Fruit fly (Drosophila melanogaster) whole organism, prepupa: ENCODE measurements around the gene CG17104.

Source experiments
- Blimp-1 ChIP-seq: fragments of 200-800 bp; sonication (Bioruptor generic); optimal IDR thresholded peaks from 3 replicates; lab custom pipeline; 2017; ENCODE audit warnings: missing biosample characterization, missing genetic modification characterization, mild to moderate bottlenecking, moderate library complexity, missing genetic modification reagents
- CG16779 ChIP-seq: fragments of 200-800 bp; sonication (Bioruptor generic); optimal IDR thresholded peaks from 3 replicates; lab custom pipeline; 2017; ENCODE audit warnings: missing biosample characterization, mild to moderate bottlenecking, missing genetic modification characterization
- CG3032 ChIP-seq: fragments of 200-800 bp; optimal IDR thresholded peaks from 2 replicates; lab custom pipeline; 2019; ENCODE audit warnings: missing biosample characterization, mild to moderate bottlenecking, missing genetic modification characterization, moderate library complexity
- CG4318 ChIP-seq: fragments of 200-800 bp; sonication (Bioruptor generic); optimal IDR thresholded peaks from 3 replicates; lab custom pipeline; 2017; ENCODE audit warnings: missing biosample characterization, mild to moderate bottlenecking, missing genetic modification characterization
- Ets96B ChIP-seq: fragments of 200-800 bp; optimal IDR thresholded peaks from 2 replicates; lab custom pipeline; 2019; ENCODE audit warnings: missing biosample characterization, mild to moderate bottlenecking, missing genetic modification characterization, moderate library complexity
- Hr38 ChIP-seq: sonication (Bioruptor generic); optimal IDR thresholded peaks from 2 replicates; lab custom pipeline; 2016; ENCODE audit warnings: missing biosample characterization, missing genetic modification characterization
- spab ChIP-seq: fragments of 200-800 bp; sonication (Bioruptor generic); optimal IDR thresholded peaks from 2 replicates; lab custom pipeline; 2017; ENCODE audit warnings: missing biosample characterization, mild to moderate bottlenecking, missing genetic modification characterization, missing genetic modification reagents
- vri ChIP-seq: fragments of 200-800 bp; sonication (Bioruptor generic); optimal IDR thresholded peaks from 3 replicates; lab custom pipeline; 2016; ENCODE audit warnings: missing biosample characterization, mild to moderate bottlenecking, missing genetic modification characterization

DNA sequence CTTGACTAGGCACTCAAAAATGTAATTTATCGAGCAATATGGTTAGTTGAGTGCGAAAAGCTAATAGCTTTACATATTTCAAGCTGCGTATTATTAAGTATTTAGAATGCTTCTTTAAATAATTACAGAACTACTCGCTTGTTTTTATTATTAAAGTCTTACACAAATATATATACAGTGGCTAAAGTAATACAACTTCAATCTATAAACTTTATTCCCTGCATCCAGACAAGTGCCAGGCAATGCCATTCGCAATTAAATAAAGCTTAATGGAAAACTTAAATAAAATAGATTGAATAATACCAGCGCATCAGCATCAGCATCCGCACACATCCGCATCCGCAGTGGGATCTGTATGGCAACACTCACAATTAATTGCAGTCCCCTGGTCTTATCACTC, 29.3 kb downstream of the CG17104 start:
- TF ChIP-seq CG3032 (no peak), CG16779 (tag; lab: Kevin White, UChicago) (no peak), spab (GFP tag; lab: Kevin White, UChicago) (no peak), Hr38 (GFP tag; lab: Kevin White, UChicago) (no peak), vri (GFP tag; lab: Kevin White, UChicago) (no peak), CG4318 (GFP tag; lab: Kevin White, UChicago) (no peak), Ets96B (no peak), Blimp-1 (GFP tag; lab: Kevin White, UChicago) (no peak)
